Worm (Caenorhabditis elegans) whole organism, early embryonic: ENCODE measurements around the gene Y49G5B.1.

Source experiments
- B0310.2 ChIP-seq: sonication (generic microtip); optimal IDR thresholded peaks from 2 replicates; lab custom pipeline; 2016; ENCODE audit warnings: mild to moderate bottlenecking, missing genetic modification characterization, missing compliant biosample characterization
- F13C5.2 ChIP-seq: sonication (generic microtip); optimal IDR thresholded peaks from 2 replicates; lab custom pipeline; 2017; ENCODE audit warnings: mild to moderate bottlenecking, missing genetic modification characterization, inconsistent platforms, missing compliant biosample characterization
- ama-1 ChIP-seq: fragments of 150-350 bp; optimal IDR thresholded peaks from 2 replicates; lab custom pipeline; 2014
- ets-7 ChIP-seq: sonication (generic microtip); optimal IDR thresholded peaks from 2 replicates; lab custom pipeline; 2016; ENCODE audit warnings: missing genotype, missing genetic modification characterization, missing compliant biosample characterization
- flt-1 ChIP-seq: fragments of 200-800 bp; sonication (Bioruptor generic); IDR thresholded peaks from 2 replicates; pipeline ENCODE4 v1.3.6; 2022; ENCODE audit warnings: missing genetic modification characterization, missing compliant biosample characterization
- scrt-1 ChIP-seq: fragments of 200-800 bp; sonication (Bioruptor generic); IDR thresholded peaks from 2 replicates; pipeline ENCODE4 v1.3.6; 2022; ENCODE audit warnings: missing genetic modification characterization, missing compliant biosample characterization

DNA sequence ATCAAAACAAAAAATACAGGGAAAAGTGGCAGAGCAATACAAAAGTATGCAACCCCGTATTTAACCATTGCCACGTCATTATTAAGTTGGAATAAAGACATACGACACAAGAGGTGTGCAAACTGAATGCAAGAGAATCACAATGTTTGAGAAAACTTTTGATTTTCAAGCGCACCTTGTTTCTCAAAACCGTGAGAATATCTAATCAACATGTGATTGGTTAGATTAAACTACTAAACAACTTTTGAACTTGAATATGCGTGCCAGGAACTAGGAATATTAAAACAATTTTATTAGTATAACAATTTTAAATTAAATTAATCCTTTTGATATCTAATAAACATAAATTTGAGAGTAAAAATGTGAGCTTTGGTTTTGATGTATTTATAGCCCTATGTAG lies 36.3 kb downstream of the Y49G5B.1 start, which contains the start of gene srt-70:
- TF ChIP-seq scrt-1 (GFP tag; lab: Robert Waterston, UW) (no peak), ama-1 (lab: Kevin White, UChicago) (no peak), F13C5.2 (tag; lab: Kevin White, UChicago) (no peak), B0310.2 (no peak), flt-1 (no peak), ets-7 (tag; lab: Kevin White, UChicago) (no peak)
